Fruit fly (Drosophila melanogaster): Measurements from ENCODE around the gene sbm.
A peak's percentile ranks its signal among the peaks of the same experiment; 100 is the strongest.

The sbm gene

DNA sequence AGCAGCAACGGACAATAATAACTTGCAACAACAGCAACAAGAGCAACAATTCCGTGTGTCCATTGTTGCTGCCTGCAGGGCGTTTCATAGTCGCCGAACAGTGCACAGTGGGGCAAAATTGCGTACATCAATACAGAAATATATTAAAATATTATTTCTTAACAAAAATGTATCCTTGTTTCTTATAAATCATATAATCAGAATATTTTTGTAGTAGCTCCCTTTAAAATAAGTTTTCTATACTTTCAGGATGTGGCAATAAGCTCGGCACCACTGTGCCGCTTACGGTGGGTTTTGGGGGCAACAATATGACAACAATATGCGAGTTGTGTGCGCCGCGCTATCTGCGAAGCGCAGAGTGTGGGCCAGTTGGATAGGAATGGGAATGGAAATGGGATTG, 9.9 kb upstream of the sbm start (continued):
- TF ChIP-seq CG15011 (GFP tag; optimal IDR thresholded peaks at IDR 0.05) (peak; percentile 30), HmgD (GFP tag; optimal IDR thresholded peaks at IDR 0.05) (no peak), rib (GFP tag; IDR thresholded peaks at IDR 0.05) (no peak), CG2199 (GFP tag; IDR thresholded peaks at IDR 0.05) (peak; percentile 68; the same call in 1 of the 3 replicates), CG3726 (GFP tag; IDR thresholded peaks at IDR 0.05) (peak; percentile 60; the same call in 2 of the 3 replicates), CG6689 (GFP tag; IDR thresholded peaks at IDR 0.05) (peak; percentile 89), Gug (GFP tag; IDR thresholded peaks at IDR 0.05) (peak; percentile 67; the same call in 3 of the 4 replicates), MTF-1 (GFP tag; optimal IDR thresholded peaks at IDR 0.05; ENCODE audit: borderline replicate concordance) (peak; percentile 49), Hr51 (GFP tag; optimal IDR thresholded peaks at IDR 0.05) (peak in 1 of 2 experiments; percentile 83), CG17359 (tag; optimal IDR thresholded peaks at IDR 0.05) (peak; percentile 89), CG34422 (GFP tag; IDR thresholded peaks at IDR 0.05) (peak; percentile 81), Oli (tag; optimal IDR thresholded peaks at IDR 0.05) (peak; percentile 85), Oaz (GFP tag; IDR thresholded peaks at IDR 0.05) (peak; percentile 41; the same call in 1 of the 2 replicates), onecut (GFP tag; IDR thresholded peaks at IDR 0.05) (peak; percentile 76), Hr78 (GFP tag; optimal IDR thresholded peaks at IDR 0.05) (peak in 1 of 2 experiments; percentile 64), maf-S (GFP tag; optimal IDR thresholded peaks at IDR 0.05) (no peak), CG10321 (GFP tag; IDR thresholded peaks at IDR 0.05) (no peak), nerfin-1 (tag; optimal IDR thresholded peaks at IDR 0.05) (peak; percentile 79), cad (GFP tag; optimal IDR thresholded peaks at IDR 0.05) (no peak), bcd (GFP tag; optimal IDR thresholded peaks at IDR 0.05) (peak; percentile 68), gsb (GFP tag; IDR thresholded peaks at IDR 0.05) (no peak), CG1647 (GFP tag; optimal IDR thresholded peaks at IDR 0.05) (peak; percentile 18), Sry-β (GFP tag; optimal IDR thresholded peaks at IDR 0.05) (no peak), vnd (GFP tag; IDR thresholded peaks at IDR 0.05; ENCODE audit: partially characterized antibody) (no peak), tna (GFP tag; IDR thresholded peaks at IDR 0.05; ENCODE audit: partially characterized antibody) (no peak), disco-r (GFP tag; optimal IDR thresholded peaks at IDR 0.05) (no peak), CG4617 (GFP tag; optimal IDR thresholded peaks at IDR 0.05; ENCODE audit: borderline replicate concordance) (peak; percentile 31), CG11085 (GFP tag; IDR thresholded peaks at IDR 0.05) (peak; percentile 33; the same call in 1 of the 2 replicates), NK7.1 (GFP tag; optimal IDR thresholded peaks at IDR 0.05) (no peak), Lim3 (GFP tag; IDR thresholded peaks at IDR 0.05) (peak; percentile 32; the same call in 1 of the 2 replicates), vvl (GFP tag; IDR thresholded peaks at IDR 0.05) (peak; percentile 94), CG30403 (GFP tag; optimal IDR thresholded peaks at IDR 0.05) (peak; percentile 72), CG6254 (GFP tag; optimal IDR thresholded peaks at IDR 0.05) (peak; percentile 87), ERR (GFP tag; optimal IDR thresholded peaks at IDR 0.05) (no peak), mld (GFP tag; IDR thresholded peaks at IDR 0.05; ENCODE audit: partially characterized antibody) (no peak), CG9215 (GFP tag; IDR thresholded peaks at IDR 0.05) (peak; percentile 38; the same call in 1 of the 2 replicates), oc (tag; optimal IDR thresholded peaks at IDR 0.05) (peak; percentile 80), C15 (GFP tag; IDR thresholded peaks at IDR 0.05) (peak; percentile 22; the same call in 1 of the 3 replicates), dpn (GFP tag; optimal IDR thresholded peaks at IDR 0.05) (peak in 1 of 2 experiments; percentile 72), Chrac-16 (GFP tag; optimal IDR thresholded peaks at IDR 0.05) (peak; percentile 56), CG12219 (GFP tag; optimal IDR thresholded peaks at IDR 0.05) (peak; percentile 77), ind (GFP tag; optimal IDR thresholded peaks at IDR 0.05) (peak; percentile 68), Dref (GFP tag; IDR thresholded peaks at IDR 0.05) (no peak), CG1602 (GFP tag; optimal IDR thresholded peaks at IDR 0.05) (peak; percentile 64), CG14014 (GFP tag; IDR thresholded peaks at IDR 0.05) (peak; percentile 79; the same call in 1 of the 2 replicates), chif (GFP tag; optimal IDR thresholded peaks at IDR 0.05) (peak; percentile 33 to 59), gcm (GFP tag; optimal IDR thresholded peaks at IDR 0.05) (peak; percentile 79), hbn (GFP tag; IDR thresholded peaks at IDR 0.05; ENCODE audit: partially characterized antibody) (no peak), tin (GFP tag; optimal IDR thresholded peaks at IDR 0.05) (peak; percentile 78), CG3281 (GFP tag; optimal IDR thresholded peaks at IDR 0.05) (peak; percentile 49)
